Fruit fly (Drosophila melanogaster): ENCODE results near the gene Act5C.

The Act5C gene

DNA sequence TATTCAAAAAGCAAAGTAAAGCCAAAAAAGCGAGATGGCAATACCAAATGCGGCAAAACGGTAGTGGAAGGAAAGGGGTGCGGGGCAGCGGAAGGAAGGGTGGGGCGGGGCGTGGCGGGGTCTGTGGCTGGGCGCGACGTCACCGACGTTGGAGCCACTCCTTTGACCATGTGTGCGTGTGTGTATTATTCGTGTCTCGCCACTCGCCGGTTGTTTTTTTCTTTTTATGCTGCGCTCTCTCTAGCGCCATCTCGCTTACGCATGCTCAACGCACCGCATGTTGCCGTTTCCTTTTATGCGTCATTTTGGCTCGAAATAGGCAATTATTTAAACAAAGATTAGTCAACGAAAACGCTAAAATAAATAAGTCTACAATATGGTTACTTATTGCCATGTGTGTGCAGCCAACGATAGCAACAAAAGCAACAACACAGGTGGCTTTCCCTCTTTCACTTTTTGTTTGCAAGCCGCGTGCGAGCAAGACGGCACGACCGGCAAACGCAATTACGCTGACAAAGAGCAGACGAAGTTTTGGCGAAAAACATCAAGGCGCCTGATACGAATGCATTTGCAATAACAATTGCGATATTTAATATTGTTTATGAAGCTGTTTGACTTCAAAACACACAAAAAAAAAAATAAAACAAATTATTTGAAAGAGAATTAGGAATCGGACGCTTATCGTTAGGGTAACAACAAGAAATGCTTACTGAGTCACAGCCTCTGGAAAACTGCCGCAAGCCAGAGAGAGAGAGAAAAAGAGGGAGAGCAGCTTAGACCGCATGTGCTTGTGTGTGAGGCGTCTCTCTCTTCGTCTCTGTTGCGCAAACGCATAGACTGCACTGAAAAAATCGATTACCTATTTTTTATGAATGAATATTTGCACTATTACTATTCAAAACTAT lies 1.2 kb upstream of the Act5C start:
- TF ChIP-seq kay (GFP tag; ENCODE audit: borderline replicate concordance) (peak; percentile 30), toe (GFP tag; optimal IDR thresholded peaks at IDR 0.05) (no peak), CG5204 (GFP tag; optimal IDR thresholded peaks at IDR 0.05) (no peak), CG14711 (tag; optimal IDR thresholded peaks at IDR 0.05) (peak; percentile 5), tj (GFP tag; optimal IDR thresholded peaks at IDR 0.05) (peak; percentile 75), CG7101 (tag; optimal IDR thresholded peaks at IDR 0.05) (no peak), Crg-1 (GFP tag; optimal IDR thresholded peaks at IDR 0.05) (no peak), cic (GFP tag; optimal IDR thresholded peaks at IDR 0.05) (no peak), pad (GFP tag; optimal IDR thresholded peaks at IDR 0.05) (peak; percentile 62), bab1 (GFP tag; optimal IDR thresholded peaks at IDR 0.05) (peak; percentile 20), Mnt (GFP tag; optimal IDR thresholded peaks at IDR 0.05) (peak; percentile 11), ovo (GFP tag; optimal IDR thresholded peaks at IDR 0.05) (peak; percentile 25), CG33017 (tag; optimal IDR thresholded peaks at IDR 0.05) (no peak)

- TF ChIP-seq Mnt (GFP tag; optimal IDR thresholded peaks at IDR 0.05) (peak; percentile 74), CG11617 (GFP tag; optimal IDR thresholded peaks at IDR 0.05) (peak; percentile 50), CG5204 (GFP tag; optimal IDR thresholded peaks at IDR 0.05) (no peak), bab1 (GFP tag; optimal IDR thresholded peaks at IDR 0.05) (peak; percentile 66), tj (GFP tag; optimal IDR thresholded peaks at IDR 0.05) (peak; percentile 87), Crg-1 (GFP tag; optimal IDR thresholded peaks at IDR 0.05) (peak; percentile 46), ovo (GFP tag; optimal IDR thresholded peaks at IDR 0.05) (peak; percentile 80), CG1620 (GFP tag; optimal IDR thresholded peaks at IDR 0.05) (peak; percentile 26), Clk (GFP tag; optimal IDR thresholded peaks at IDR 0.05) (no peak), pad (GFP tag; optimal IDR thresholded peaks at IDR 0.05) (peak; percentile 89), cnc (optimal IDR thresholded peaks at IDR 0.05) (no peak), kay (GFP tag; ENCODE audit: borderline replicate concordance) (no peak), CG12768 (GFP tag; optimal IDR thresholded peaks at IDR 0.05) (peak; percentile 45), toe (GFP tag; optimal IDR thresholded peaks at IDR 0.05) (no peak), CG7045 (GFP tag; optimal IDR thresholded peaks at IDR 0.05) (no peak), CG14711 (tag; optimal IDR thresholded peaks at IDR 0.05) (peak; percentile 1), cic (GFP tag; optimal IDR thresholded peaks at IDR 0.05) (peak; percentile 80), Hr96 (GFP tag; optimal IDR thresholded peaks at IDR 0.05) (peak; percentile 48), CG7101 (tag; optimal IDR thresholded peaks at IDR 0.05) (peak; percentile 47), CG33017 (tag; optimal IDR thresholded peaks at IDR 0.05) (peak; percentile 18)
Observed at dm6 chrX:5901628-5902213, 1.1 kb downstream of the Act5C start.

DNA sequence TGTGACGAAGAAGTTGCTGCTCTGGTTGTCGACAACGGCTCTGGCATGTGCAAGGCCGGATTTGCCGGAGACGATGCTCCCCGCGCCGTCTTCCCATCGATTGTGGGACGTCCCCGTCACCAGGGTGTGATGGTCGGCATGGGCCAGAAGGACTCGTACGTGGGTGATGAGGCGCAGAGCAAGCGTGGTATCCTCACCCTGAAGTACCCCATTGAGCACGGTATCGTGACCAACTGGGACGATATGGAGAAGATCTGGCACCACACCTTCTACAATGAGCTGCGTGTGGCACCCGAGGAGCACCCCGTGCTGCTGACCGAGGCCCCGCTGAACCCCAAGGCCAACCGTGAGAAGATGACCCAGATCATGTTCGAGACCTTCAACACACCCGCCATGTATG lies 2.0 kb downstream of the Act5C start:
- TF ChIP-seq pad (GFP tag; optimal IDR thresholded peaks at IDR 0.05) (no peak), ovo (GFP tag; optimal IDR thresholded peaks at IDR 0.05) (no peak), bab1 (GFP tag; optimal IDR thresholded peaks at IDR 0.05) (no peak), Clk (GFP tag; optimal IDR thresholded peaks at IDR 0.05) (no peak), cnc (optimal IDR thresholded peaks at IDR 0.05) (no peak), CG14711 (tag; optimal IDR thresholded peaks at IDR 0.05) (no peak), CG7101 (tag; optimal IDR thresholded peaks at IDR 0.05) (no peak), CG5204 (GFP tag; optimal IDR thresholded peaks at IDR 0.05) (no peak), kay (GFP tag; ENCODE audit: borderline replicate concordance) (no peak), CG7045 (GFP tag; optimal IDR thresholded peaks at IDR 0.05) (no peak), cic (GFP tag; optimal IDR thresholded peaks at IDR 0.05) (no peak), tj (GFP tag; optimal IDR thresholded peaks at IDR 0.05) (no peak), CG33017 (tag; optimal IDR thresholded peaks at IDR 0.05) (no peak), Hr96 (GFP tag; optimal IDR thresholded peaks at IDR 0.05) (no peak), Mnt (GFP tag; optimal IDR thresholded peaks at IDR 0.05) (no peak), CG1620 (GFP tag; optimal IDR thresholded peaks at IDR 0.05) (no peak), Crg-1 (GFP tag; optimal IDR thresholded peaks at IDR 0.05) (no peak)

DNA sequence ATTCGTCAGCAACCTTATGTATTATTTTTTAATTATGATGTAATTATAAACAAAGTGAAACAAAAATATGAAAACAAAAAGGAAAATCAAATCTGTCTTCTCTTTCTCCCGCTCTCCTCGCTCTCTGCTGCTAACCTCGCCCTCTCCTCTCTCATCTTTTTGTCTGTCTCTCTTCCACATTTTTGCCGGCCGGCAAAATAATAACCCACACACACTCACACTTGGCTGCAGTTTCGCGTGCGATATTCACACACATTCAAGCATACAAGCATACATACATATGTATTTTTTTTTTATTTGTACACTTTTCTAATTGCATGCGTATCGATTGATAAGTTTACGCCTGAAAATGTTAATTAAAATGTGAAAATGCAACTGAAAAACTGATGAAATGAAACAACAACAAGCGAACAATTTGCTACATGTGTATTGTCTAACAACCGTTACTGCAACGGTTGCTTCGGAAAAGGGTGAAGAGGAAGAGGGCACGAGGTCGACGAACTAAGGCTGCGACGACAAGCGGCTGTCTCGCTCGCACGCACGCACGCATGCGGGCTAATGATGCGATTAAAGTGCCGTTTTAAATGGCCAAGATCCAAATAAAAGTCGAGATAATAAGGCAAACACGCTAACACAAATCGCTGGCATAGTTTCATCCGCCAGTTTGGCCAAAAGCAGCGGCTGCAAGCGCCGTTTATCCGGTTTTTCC lies 3.9 kb downstream of the Act5C start:
- TF ChIP-seq ovo (GFP tag; optimal IDR thresholded peaks at IDR 0.05) (peak; percentile 98), cic (GFP tag; optimal IDR thresholded peaks at IDR 0.05) (peak; percentile 71), cnc (optimal IDR thresholded peaks at IDR 0.05) (no peak), tj (GFP tag; optimal IDR thresholded peaks at IDR 0.05) (peak; percentile 73), Mnt (GFP tag; optimal IDR thresholded peaks at IDR 0.05) (peak; percentile 71)

DNA sequence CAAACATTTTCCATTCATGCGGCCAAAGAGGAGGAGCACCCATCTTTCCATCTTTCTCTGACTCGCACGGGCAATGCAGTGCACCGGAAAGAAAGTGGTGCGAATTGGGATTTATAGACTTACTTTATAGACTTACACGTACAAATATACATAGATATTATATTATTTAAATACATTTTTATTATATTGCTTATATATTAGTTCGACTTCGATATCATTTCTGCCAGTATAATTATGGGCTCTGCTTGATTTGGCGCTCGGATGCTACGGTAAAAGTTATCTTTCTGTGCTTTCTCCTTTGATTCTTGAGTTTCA lies 4.4 kb downstream of the Act5C start:
- TF ChIP-seq CG5204 (GFP tag; optimal IDR thresholded peaks at IDR 0.05) = no peak
- TF ChIP-seq CG7045 (GFP tag; optimal IDR thresholded peaks at IDR 0.05) = no peak
- no peak for TF ChIP-seq CG11617 (GFP tag; optimal IDR thresholded peaks at IDR 0.05)
- TF ChIP-seq cnc (optimal IDR thresholded peaks at IDR 0.05) = no peak
- TF ChIP-seq cic (GFP tag; optimal IDR thresholded peaks at IDR 0.05) = no peak
- no peak for TF ChIP-seq pad (GFP tag; optimal IDR thresholded peaks at IDR 0.05)
- no peak for TF ChIP-seq CG12768 (GFP tag; optimal IDR thresholded peaks at IDR 0.05)
- no peak for TF ChIP-seq CG7101 (tag; optimal IDR thresholded peaks at IDR 0.05)
- TF ChIP-seq kay (GFP tag; ENCODE audit: borderline replicate concordance) = no peak
- TF ChIP-seq ovo (GFP tag; optimal IDR thresholded peaks at IDR 0.05) = no peak
- TF ChIP-seq Clk (GFP tag; optimal IDR thresholded peaks at IDR 0.05) = no peak
- no peak for TF ChIP-seq CG33017 (tag; optimal IDR thresholded peaks at IDR 0.05)
- TF ChIP-seq Crg-1 (GFP tag; optimal IDR thresholded peaks at IDR 0.05) = no peak
- TF ChIP-seq bab1 (GFP tag; optimal IDR thresholded peaks at IDR 0.05) = no peak
- TF ChIP-seq toe (GFP tag; optimal IDR thresholded peaks at IDR 0.05) = no peak
- TF ChIP-seq CG14711 (tag; optimal IDR thresholded peaks at IDR 0.05) = no peak
- TF ChIP-seq Hr96 (GFP tag; optimal IDR thresholded peaks at IDR 0.05) = no peak
- no peak for TF ChIP-seq Mnt (GFP tag; optimal IDR thresholded peaks at IDR 0.05)
- TF ChIP-seq CG1620 (GFP tag; optimal IDR thresholded peaks at IDR 0.05) = no peak
